Fruit fly (Drosophila melanogaster) whole organism, pupa: ENCODE measurements around the gene Spc25.

Experiments
- CG10348 ChIP-seq: fragments of 200-800 bp; sonication (Bioruptor generic); IDR thresholded peaks from 2 replicates; pipeline ENCODE4 v1.3.6; 2022; ENCODE audit warnings: missing biosample characterization, missing genetic modification characterization
- CG12605 ChIP-seq: fragments of 200-800 bp; sonication (Bioruptor generic); IDR thresholded peaks from 2 replicates; pipeline ENCODE4 v1.3.6; 2022; ENCODE audit warnings: missing biosample characterization, missing genetic modification characterization
- CG13204 ChIP-seq: fragments of 200-800 bp; sonication (Bioruptor generic); optimal IDR thresholded peaks from 2 replicates; lab custom pipeline; 2018; ENCODE audit warnings: missing biosample characterization, mild to moderate bottlenecking, missing genetic modification characterization, moderate library complexity
- CG14655 ChIP-seq: fragments of 200-800 bp; sonication (Bioruptor generic); optimal IDR thresholded peaks from 3 replicates; lab custom pipeline; 2017; ENCODE audit warnings: mild to moderate bottlenecking, missing biosample characterization, missing genetic modification reagents, missing genetic modification characterization
- CG15710 ChIP-seq: fragments of 200-800 bp; sonication (Bioruptor generic); optimal IDR thresholded peaks from 2 replicates; lab custom pipeline; 2018; ENCODE audit warnings: missing biosample characterization, mild to moderate bottlenecking, missing genetic modification characterization, moderate library complexity
- CG17806 ChIP-seq: fragments of 200-800 bp; sonication (Bioruptor generic); optimal IDR thresholded peaks from 2 replicates; lab custom pipeline; 2018; ENCODE audit warnings: missing biosample characterization, mild to moderate bottlenecking, missing genetic modification characterization, moderate library complexity
- CG32121 ChIP-seq: fragments of 200-800 bp; sonication (Bioruptor generic); IDR thresholded peaks from 2 replicates; pipeline ENCODE4 v1.3.6; 2022; ENCODE audit warnings: missing biosample characterization, missing genetic modification characterization
- CG34367 ChIP-seq: fragments of 200-800 bp; sonication (Bioruptor generic); optimal IDR thresholded peaks from 2 replicates; lab custom pipeline; 2018; ENCODE audit warnings: missing biosample characterization, mild to moderate bottlenecking, missing genetic modification characterization
- CG4496 ChIP-seq: fragments of 200-800 bp; sonication (Bioruptor generic); IDR thresholded peaks from 3 replicates; pipeline ENCODE4 v1.3.6; 2022; ENCODE audit warnings: missing biosample characterization, missing genetic modification characterization
- CG8159 ChIP-seq: fragments of 200-800 bp; sonication (Bioruptor generic); optimal IDR thresholded peaks from 3 replicates; lab custom pipeline; 2018; ENCODE audit warnings: missing biosample characterization, mild to moderate bottlenecking, missing genetic modification characterization, moderate library complexity
- CG8301 ChIP-seq: fragments of 200-800 bp; sonication (Bioruptor generic); optimal IDR thresholded peaks from 2 replicates; lab custom pipeline; 2018; ENCODE audit warnings: missing biosample characterization, mild to moderate bottlenecking, missing genetic modification characterization
- CG9948 ChIP-seq: fragments of 200-800 bp; sonication (Bioruptor generic); optimal IDR thresholded peaks from 2 replicates; lab custom pipeline; 2018; ENCODE audit warnings: missing biosample characterization, mild to moderate bottlenecking, missing genetic modification characterization, moderate library complexity
- D1 ChIP-seq: fragments of 200-800 bp; sonication (Bioruptor generic); optimal IDR thresholded peaks from 2 replicates; lab custom pipeline; 2018; ENCODE audit warnings: missing biosample characterization, mild to moderate bottlenecking, missing genetic modification characterization, moderate library complexity
- EcR ChIP-seq: fragments of 200-800 bp; sonication (Bioruptor generic); optimal IDR thresholded peaks from 3 replicates; lab custom pipeline; 2019; ENCODE audit warnings: missing biosample characterization, missing genetic modification characterization, mild to moderate bottlenecking, moderate library complexity, missing genetic modification reagents
- Ets98B ChIP-seq: fragments of 200-800 bp; sonication (Bioruptor generic); IDR thresholded peaks from 2 replicates; pipeline ENCODE4 v1.3.6; 2022; ENCODE audit warnings: missing biosample characterization, missing genetic modification characterization
- Pif1A ChIP-seq: fragments of 200-800 bp; sonication (Bioruptor generic); optimal IDR thresholded peaks from 3 replicates; lab custom pipeline; 2016; ENCODE audit warnings: missing biosample characterization, missing genetic modification characterization
- Pif1B ChIP-seq: fragments of 200-800 bp; sonication (Bioruptor generic); optimal IDR thresholded peaks from 3 replicates; lab custom pipeline; 2016; ENCODE audit warnings: missing biosample characterization, missing genetic modification characterization
- Snoo ChIP-seq: fragments of 200-800 bp; sonication (Bioruptor generic); optimal IDR thresholded peaks from 3 replicates; lab custom pipeline; 2017; ENCODE audit warnings: missing biosample characterization, mild to moderate bottlenecking, missing genetic modification characterization, inconsistent platforms
- fd96Ca ChIP-seq: fragments of 200-800 bp; sonication (Bioruptor generic); IDR thresholded peaks from 3 replicates; pipeline ENCODE4 v1.3.6; 2022; ENCODE audit warnings: missing biosample characterization, missing genetic modification characterization
- gl ChIP-seq: fragments of 200-800 bp; sonication (Bioruptor generic); optimal IDR thresholded peaks from 2 replicates; lab custom pipeline; 2018; ENCODE audit warnings: missing biosample characterization, mild to moderate bottlenecking, missing genetic modification characterization
- rn ChIP-seq: fragments of 200-800 bp; sonication (Bioruptor generic); IDR thresholded peaks from 2 replicates; pipeline ENCODE4 v1.3.6; 2022; ENCODE audit warnings: missing biosample characterization, missing genetic modification characterization

The Spc25 gene

DNA sequence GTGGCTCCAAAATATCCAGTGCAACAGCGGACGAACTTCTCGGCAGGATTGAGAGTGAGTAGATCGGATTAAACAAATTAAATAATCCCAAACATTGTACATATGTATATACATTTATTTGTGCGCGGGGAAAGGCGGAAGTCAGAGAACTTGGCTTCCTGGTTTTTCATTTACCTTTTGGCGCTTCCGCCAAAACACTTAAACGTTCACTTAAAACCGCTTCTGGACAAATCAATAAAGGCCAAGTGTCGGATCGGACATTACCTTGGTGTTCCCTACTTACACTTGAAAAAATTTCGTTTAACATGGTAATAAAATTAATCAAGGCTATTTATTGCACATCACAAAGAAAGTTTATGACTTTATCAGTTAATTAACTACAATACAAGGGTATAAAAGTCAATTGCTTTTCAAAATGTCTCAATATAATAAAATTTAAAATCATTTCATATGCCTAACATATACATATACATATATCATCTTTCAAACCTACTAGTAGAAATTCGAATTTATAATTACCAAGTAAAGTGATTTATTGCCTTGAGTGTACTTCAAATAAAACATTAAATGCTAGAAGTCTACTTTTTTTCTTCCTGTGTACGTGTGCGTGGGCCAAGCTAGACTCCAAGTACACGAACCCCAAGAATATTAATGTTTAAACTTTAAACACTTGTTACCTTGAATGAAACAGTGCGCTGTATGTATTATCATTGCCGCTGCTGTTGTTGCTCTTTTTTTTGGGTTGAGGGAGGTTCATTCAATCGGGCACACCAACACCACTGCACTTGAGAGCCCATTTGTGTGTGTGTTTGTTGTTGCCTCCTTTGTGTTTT is 20.0 kb downstream of the Spc25 start:
- TF ChIP-seq CG8159 (tag; lab: Kevin White, UChicago): peak; percentile 87
- TF ChIP-seq Pif1A: peak; percentile 80
- peak; percentile 43; the same call in 1 of the 3 replicates for TF ChIP-seq fd96Ca
- peak; percentile 76 for TF ChIP-seq CG9948 (tag; lab: Kevin White, UChicago)
- peak; percentile 76 for TF ChIP-seq CG8301
- peak; percentile 54; the same call in 1 of the 2 replicates for TF ChIP-seq CG12605
- TF ChIP-seq CG10348 (GFP tag; lab: Robert Waterston, UW): no peak
- peak; percentile 72 for TF ChIP-seq CG15710 (tag; lab: Kevin White, UChicago)
- peak; percentile 46 for TF ChIP-seq Pif1B (GFP tag; lab: Kevin White, UChicago)
- 0 out of 2 replicates have a peak, but pooled peaks have one; percentile 17 for TF ChIP-seq rn (GFP tag; lab: Robert Waterston, UW)
- TF ChIP-seq CG13204 (GFP tag; lab: Kevin White, UChicago): peak; percentile 36
- TF ChIP-seq CG14655 (GFP tag; lab: Kevin White, UChicago): peak; percentile 86
- peak; percentile 73; the same call in 2 of the 3 replicates for TF ChIP-seq CG4496 (GFP tag; lab: Robert Waterston, UW)
- TF ChIP-seq D1 (tag; lab: Kevin White, UChicago): no peak
- peak; percentile 29 for TF ChIP-seq Ets98B
- TF ChIP-seq CG17806 (tag; lab: Kevin White, UChicago): peak; percentile 73
- no peak for TF ChIP-seq gl (tag; lab: Kevin White, UChicago)
- peak; percentile 65 for TF ChIP-seq CG34367
- TF ChIP-seq EcR (GFP tag; lab: Kevin White, UChicago): peak; percentile 91
- TF ChIP-seq CG32121 (GFP tag; lab: Robert Waterston, UW): peak; percentile 75
- TF ChIP-seq Snoo (tag; lab: Kevin White, UChicago): peak; percentile 66

DNA sequence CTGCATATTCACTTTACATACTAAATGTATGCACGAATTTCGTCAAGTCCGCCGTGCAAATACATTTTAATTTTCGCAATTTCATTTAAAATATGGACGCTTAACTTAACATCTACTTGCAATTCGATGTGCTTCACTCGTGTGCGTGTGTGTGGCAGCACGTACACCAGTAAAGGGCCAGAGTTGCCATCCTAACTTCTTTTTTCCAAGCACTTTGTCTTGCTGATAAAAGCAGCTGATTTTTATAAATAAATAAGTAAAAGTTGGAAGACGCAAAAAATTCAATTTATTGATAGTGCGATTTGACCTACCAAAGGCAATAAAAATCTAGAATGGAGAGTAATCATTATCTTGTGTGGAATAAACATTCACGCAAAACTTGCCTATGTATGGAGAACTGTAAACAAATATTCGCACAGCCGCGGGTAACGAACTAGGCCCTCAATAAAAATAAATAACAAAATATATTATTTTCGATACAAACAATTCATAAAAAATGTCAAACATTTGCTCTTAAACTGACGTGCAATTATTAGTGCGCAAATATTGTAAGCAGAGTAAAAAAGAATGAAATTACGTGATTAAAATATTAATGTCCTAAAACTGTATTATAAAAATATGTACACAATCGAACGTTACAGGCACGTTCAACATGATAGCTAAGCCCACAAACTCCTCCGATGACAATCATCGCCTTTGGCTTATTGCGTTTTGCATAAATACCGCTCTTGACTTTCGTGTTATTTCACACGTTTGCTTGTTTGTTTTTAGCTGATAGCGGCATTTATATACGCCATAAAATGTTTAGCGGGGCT is 20.8 kb downstream of the Spc25 start:
- peak; percentile 29 for TF ChIP-seq Pif1A
- peak; percentile 51 for TF ChIP-seq Snoo (tag; lab: Kevin White, UChicago)
- TF ChIP-seq CG8301: peak; percentile 69
- TF ChIP-seq Ets98B: peak; percentile 75
- peak; percentile 56 for TF ChIP-seq CG9948 (tag; lab: Kevin White, UChicago)
- TF ChIP-seq Pif1B (GFP tag; lab: Kevin White, UChicago): peak; percentile 67
- TF ChIP-seq CG15710 (tag; lab: Kevin White, UChicago): peak; percentile 67
- TF ChIP-seq CG4496 (GFP tag; lab: Robert Waterston, UW): peak; percentile 79
- no peak for TF ChIP-seq CG13204 (GFP tag; lab: Kevin White, UChicago)
- TF ChIP-seq gl (tag; lab: Kevin White, UChicago): peak; percentile 52
- peak; percentile 64 for TF ChIP-seq CG34367
- peak; percentile 27; the same call in 1 of the 2 replicates for TF ChIP-seq rn (GFP tag; lab: Robert Waterston, UW)
- peak; percentile 69 for TF ChIP-seq CG8159 (tag; lab: Kevin White, UChicago)
- TF ChIP-seq CG12605: peak; percentile 64
- peak; percentile 63 for TF ChIP-seq CG17806 (tag; lab: Kevin White, UChicago)
- TF ChIP-seq fd96Ca: peak; percentile 59; the same call in 1 of the 3 replicates
- TF ChIP-seq CG32121 (GFP tag; lab: Robert Waterston, UW): peak; percentile 74
- TF ChIP-seq CG10348 (GFP tag; lab: Robert Waterston, UW): peak; percentile 13; the same call in 1 of the 2 replicates
- peak; percentile 84 for TF ChIP-seq EcR (GFP tag; lab: Kevin White, UChicago)
- peak; percentile 74 for TF ChIP-seq D1 (tag; lab: Kevin White, UChicago)
- no peak for TF ChIP-seq CG14655 (GFP tag; lab: Kevin White, UChicago)
- TF ChIP-seq, all 21 proteins: peak for 19

DNA sequence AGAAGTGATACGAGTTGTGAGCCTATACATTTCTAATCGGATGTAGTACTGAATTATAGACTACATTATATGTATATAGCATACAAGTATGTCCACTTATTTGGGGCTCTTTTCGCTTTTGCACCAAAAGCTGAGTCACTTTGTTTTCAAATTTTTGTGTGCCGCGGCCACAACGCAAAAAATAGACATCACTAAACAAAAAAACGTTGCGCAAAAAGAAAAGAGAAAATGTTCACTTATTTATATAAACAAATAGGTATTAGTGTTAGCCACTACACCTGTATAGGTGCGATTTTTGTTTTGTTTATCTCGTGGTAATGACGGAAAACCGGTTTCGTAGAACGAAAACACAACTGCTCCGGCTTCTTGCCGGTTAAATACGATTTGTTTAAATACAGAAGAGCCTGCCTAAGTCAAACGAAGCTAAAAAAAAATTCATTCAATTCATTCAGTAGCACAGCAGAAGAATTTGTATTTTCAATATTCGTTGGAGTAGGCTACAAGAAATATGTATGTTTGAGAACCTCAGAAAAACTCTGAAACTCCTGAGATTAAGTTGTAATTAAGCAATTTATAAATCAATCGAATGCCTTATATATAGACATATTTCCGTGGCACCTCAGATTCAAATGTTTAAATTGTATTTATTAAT is 21.6 kb downstream of the Spc25 start:
- TF ChIP-seq CG12605: peak; percentile 49; the same call in 1 of the 2 replicates
- no peak for TF ChIP-seq EcR (GFP tag; lab: Kevin White, UChicago)

DNA sequence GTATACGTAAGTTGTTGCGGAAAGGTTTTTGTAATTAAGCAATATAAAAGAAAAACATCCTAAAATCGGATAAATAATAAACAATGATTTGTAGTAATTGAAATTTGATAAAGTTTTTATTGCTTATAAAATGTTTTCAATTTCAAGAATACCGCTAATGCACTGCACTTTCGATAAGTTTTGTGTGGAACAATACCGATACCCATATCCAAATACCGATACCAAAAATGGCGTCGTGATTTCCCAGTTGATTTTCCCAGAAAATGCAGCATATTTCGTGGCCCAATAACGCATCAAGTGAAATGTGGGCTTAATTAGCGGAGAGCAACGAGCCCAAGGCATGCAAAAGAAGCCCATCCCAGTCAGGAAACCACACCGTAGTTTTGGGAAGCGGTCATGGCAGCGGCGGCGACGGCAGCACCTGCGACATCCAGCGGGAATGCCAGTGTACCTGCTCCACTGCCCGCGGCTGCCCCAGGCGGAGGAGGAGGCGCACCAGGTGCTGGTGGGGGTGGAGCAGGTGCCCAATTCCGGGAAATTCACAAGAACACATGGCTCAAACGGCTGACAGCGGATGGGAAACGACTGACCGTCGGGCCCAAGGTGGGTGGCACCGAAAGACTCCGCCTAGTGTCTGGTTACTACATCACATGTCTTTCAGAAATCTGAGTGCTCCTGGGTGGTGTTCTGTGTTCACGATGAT is 24.4 kb downstream of the Spc25 start, which contains the start of gene CG31342:
CG31342 (plus strand) TSS at position 214 of the 703 bp plus-strand sequence.
- TF ChIP-seq CG10348 (GFP tag; lab: Robert Waterston, UW) (no peak), CG17806 (tag; lab: Kevin White, UChicago) (peak; percentile 27), CG32121 (GFP tag; lab: Robert Waterston, UW) (peak; percentile 27; the same call in 1 of the 2 replicates), gl (tag; lab: Kevin White, UChicago) (no peak), fd96Ca (no peak), Pif1A (no peak), CG8159 (tag; lab: Kevin White, UChicago) (no peak), CG34367 (no peak), rn (GFP tag; lab: Robert Waterston, UW) (no peak), CG13204 (GFP tag; lab: Kevin White, UChicago) (no peak), Ets98B (no peak; the same call in 1 of the 2 replicates), EcR (GFP tag; lab: Kevin White, UChicago) (no peak), CG15710 (tag; lab: Kevin White, UChicago) (peak; percentile 34), CG9948 (tag; lab: Kevin White, UChicago) (peak; percentile 38), Snoo (tag; lab: Kevin White, UChicago) (peak; percentile 6), CG12605 (no peak), D1 (tag; lab: Kevin White, UChicago) (no peak), CG14655 (GFP tag; lab: Kevin White, UChicago) (no peak), CG8301 (no peak), Pif1B (GFP tag; lab: Kevin White, UChicago) (no peak), CG4496 (GFP tag; lab: Robert Waterston, UW) (no peak)
